Worm (Caenorhabditis elegans): ENCODE data around the gene skp-1.

ce11 chrV:11664875-11665384, 19.6 kb downstream of the skp-1 start, which contains the start of gene ceh-27:
- no peak for TF ChIP-seq lir-3 (tag; optimal IDR thresholded peaks at IDR 0.05)
- TF ChIP-seq zip-11 (GFP tag; IDR thresholded peaks at IDR 0.05) = no peak
- TF ChIP-seq lin-13 (GFP tag; optimal IDR thresholded peaks at IDR 0.05) = no peak
- TF ChIP-seq jun-1 (tag; optimal IDR thresholded peaks at IDR 0.05) = no peak
- TF ChIP-seq dpl-1 (GFP tag; optimal IDR thresholded peaks at IDR 0.05) = no peak
- TF ChIP-seq F10B5.3 (tag; optimal IDR thresholded peaks at IDR 0.05) = no peak
- TF ChIP-seq nhr-237 (tag; optimal IDR thresholded peaks at IDR 0.05) = no peak
- TF ChIP-seq lsy-2 (tag; optimal IDR thresholded peaks at IDR 0.05) = no peak
- no peak for TF ChIP-seq lin-39 (tag; optimal IDR thresholded peaks at IDR 0.05)
- no peak for TF ChIP-seq ama-1 (optimal IDR thresholded peaks at IDR 0.05)
- no peak for TF ChIP-seq nhr-28 (tag; optimal IDR thresholded peaks at IDR 0.05)
- TF ChIP-seq zip-2 (tag; optimal IDR thresholded peaks at IDR 0.05) = no peak

Data from whole organism, L4 larva.